Fruit fly (Drosophila melanogaster) S2 (cell line): Measurements from ENCODE around the gene CG7702.

Source experiments
- CG8478 ChIP-seq: fragments of >200 bp; optimal IDR thresholded peaks from 2 replicates; lab custom pipeline; 2018
- CTCF ChIP-seq, 2 experiments: fragments of >200 bp; optimal IDR thresholded peaks; 2 replicates each; lab custom pipeline; 2018

The CG7702 gene

dm6 chr3R:18721368-18721767 is 52.2 kb downstream of the CG7702 start:
- no peak for TF ChIP-seq CG8478 (lab: Kevin White, UChicago)
- TF ChIP-seq CTCF (optimal IDR thresholded peaks at IDR 0.05; lab: Kevin White, UChicago), result no peak

- TF ChIP-seq CG8478 (lab: Kevin White, UChicago) (no peak), CTCF (optimal IDR thresholded peaks at IDR 0.05; lab: Kevin White, UChicago) (no peak)
Measured at dm6 chr3R:18722490-18722889, 53.3 kb downstream of the CG7702 start, which contains the start of gene CG34283. Gene CG34283, minus strand, starts transcription at chr3R:18722590.
